Worm (Caenorhabditis elegans): ENCODE measurements around the gene twk-6.
"Not testable (repeated sequence)": the region's sequence is repeated elsewhere in the genome, so short reads cannot be mapped to it uniquely, and the experiment has no call there.

The twk-6 gene

DNA sequence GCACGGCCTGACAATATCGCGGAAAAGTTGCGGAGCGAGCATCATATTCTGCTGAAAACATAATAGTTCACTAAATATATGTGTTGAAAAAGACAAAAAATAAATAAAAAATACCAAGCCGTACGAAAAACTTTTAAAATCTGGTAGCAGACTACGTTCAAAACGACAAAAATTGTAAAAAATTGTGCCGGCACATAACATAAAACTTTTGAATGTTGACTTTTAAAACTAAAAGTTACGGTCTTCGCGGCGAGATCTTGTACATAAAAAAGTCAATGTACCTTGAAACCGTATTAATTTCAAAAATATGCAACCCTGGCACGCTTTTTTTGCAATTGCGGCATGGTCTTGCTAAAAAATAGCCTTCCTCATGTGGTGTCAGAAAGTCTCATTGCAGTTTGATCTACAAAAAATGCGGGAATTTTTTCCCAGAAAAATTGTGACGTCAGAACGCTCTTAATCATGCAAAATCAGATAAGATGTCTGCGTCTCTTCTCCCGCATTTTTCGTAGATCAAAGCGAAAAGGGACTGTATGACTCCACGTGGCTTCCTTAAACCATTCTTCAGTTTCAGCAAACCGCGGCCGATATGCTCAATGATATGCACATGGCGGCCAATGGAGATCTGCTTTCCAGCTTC is 39.3 kb downstream of the twk-6 start, which contains the start of the genes gex-5 and C38D4.10:
Gene gex-5, minus strand, starts transcription at position 51 of the 640 bp plus-strand sequence.
Gene C38D4.10, plus strand, starts transcription at position 590 of the 640 bp plus-strand sequence.
- not testable (repeated sequence) for TF ChIP-seq unc-62 (GFP tag; optimal IDR thresholded peaks at IDR 0.05)

DNA sequence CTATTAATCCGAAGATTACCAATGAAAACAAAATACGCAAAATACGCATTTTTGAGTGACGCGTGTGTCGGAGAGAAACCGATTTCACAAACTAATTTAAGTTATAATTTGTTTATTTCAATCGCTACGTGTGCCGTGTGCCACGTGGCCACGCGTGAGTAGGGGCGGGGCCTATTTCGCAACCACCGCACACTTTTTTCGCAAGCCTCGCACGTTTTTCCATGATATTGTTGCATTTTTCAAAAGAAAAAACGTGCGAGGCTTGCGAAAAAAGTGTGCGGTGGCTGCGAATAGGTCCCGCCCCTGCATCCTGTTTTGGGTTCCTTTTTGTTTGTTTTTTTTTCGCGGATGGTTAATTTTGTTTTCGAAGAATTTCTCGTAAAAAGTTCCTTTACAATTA is 42.4 kb downstream of the twk-6 start, which contains the start of gene enu-3.2:
Gene enu-3.2, minus strand, starts transcription at position 105 of the 400 bp plus-strand sequence.
- TF ChIP-seq unc-62 (GFP tag; optimal IDR thresholded peaks at IDR 0.05) = not testable (repeated sequence)

DNA sequence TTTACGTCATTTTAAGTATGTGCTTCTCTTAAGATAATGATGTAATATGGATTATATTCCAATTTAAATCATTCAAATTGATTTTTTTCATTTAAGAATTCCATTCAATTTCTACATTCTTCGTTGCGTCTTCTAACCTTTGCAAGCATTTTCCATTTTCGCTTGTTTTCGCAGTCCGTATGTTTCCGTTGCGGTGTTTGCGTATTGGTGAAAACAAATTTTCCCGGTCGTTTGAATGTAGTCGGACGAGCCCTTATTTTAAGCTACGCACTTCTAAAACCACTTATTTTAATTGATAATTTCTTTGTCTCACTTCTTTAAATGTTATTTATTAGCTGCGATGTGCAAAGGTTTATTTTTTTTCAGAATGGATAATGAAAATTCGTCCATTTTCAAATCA is 43.0 kb downstream of the twk-6 start, which contains the start of gene mel-28:
Gene mel-28, plus strand, starts transcription at position 367 of the 400 bp plus-strand sequence.
- no peak for TF ChIP-seq unc-62 (GFP tag; optimal IDR thresholded peaks at IDR 0.05)

DNA sequence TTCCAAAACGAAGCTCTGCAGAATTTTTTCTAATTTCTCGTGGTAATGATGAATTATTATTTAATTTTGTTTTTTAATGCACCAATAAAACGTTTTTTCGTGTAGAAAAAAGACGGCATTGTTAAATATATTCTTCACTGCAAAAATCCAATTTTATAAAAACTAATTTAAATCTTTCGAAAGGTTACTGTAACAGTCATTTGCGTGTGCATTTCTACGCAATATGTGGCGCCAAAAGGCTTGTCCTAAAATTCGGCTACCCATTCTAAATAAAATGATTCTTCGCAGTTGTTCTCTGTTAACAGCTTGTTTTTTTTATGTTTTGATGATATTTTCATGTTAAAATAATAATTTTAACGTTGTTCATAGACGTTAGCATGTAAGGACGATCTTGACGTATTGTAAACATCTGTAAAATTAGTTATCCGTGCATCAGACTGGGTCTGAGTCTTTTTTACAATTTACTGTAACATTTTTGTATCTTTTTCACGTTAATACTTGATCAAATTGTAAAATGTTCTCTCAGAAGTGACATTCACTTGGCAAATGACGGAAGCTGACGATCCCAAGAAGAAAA is 49.9 kb downstream of the twk-6 start, which contains the start of gene mip-1:
Gene mip-1, plus strand, starts transcription at position 527 of the 577 bp plus-strand sequence.
- no peak for TF ChIP-seq unc-62 (GFP tag; optimal IDR thresholded peaks at IDR 0.05)

All from whole organism, dauer.